Worm (Caenorhabditis elegans) whole organism, L1 larva: ENCODE data around the gene acl-5.
A peak's percentile ranks its signal among the peaks of the same experiment; 100 is the strongest.

Source experiments
- C16A3.4 ChIP-seq: fragments of 150-350 bp; optimal IDR thresholded peaks from 2 replicates; lab custom pipeline; 2014; ENCODE audit warnings: missing biosample characterization, missing genetic modification characterization
- C34B4.2 ChIP-seq: sonication (generic microtip); optimal IDR thresholded peaks from 2 replicates; lab custom pipeline; 2017; ENCODE audit warnings: mild to moderate bottlenecking, missing genetic modification characterization, missing compliant biosample characterization
- aha-1 ChIP-seq: fragments of 150-350 bp; optimal IDR thresholded peaks from 2 replicates; lab custom pipeline; 2014; ENCODE audit warnings: missing biosample characterization, missing genetic modification characterization
- alr-1 ChIP-seq: fragments of 200-800 bp; sonication (Bioruptor generic); optimal IDR thresholded peaks from 2 replicates; lab custom pipeline; 2018; ENCODE audit warnings: borderline replicate concordance, mild to moderate bottlenecking, missing genetic modification characterization, missing compliant biosample characterization
- blmp-1 ChIP-seq: fragments of 150-350 bp; optimal IDR thresholded peaks from 2 replicates; lab custom pipeline; 2014; ENCODE audit warnings: missing biosample characterization, missing genetic modification characterization
- ceh-63 ChIP-seq: fragments of 200-800 bp; sonication (Bioruptor generic); optimal IDR thresholded peaks from 2 replicates; lab custom pipeline; 2018; ENCODE audit warnings: mild to moderate bottlenecking, missing genetic modification characterization, missing compliant biosample characterization
- ceh-82 ChIP-seq, 3 experiments: fragments of 150-350 bp in 1 of 3; sonication (generic microtip) in 2 of 3; optimal IDR thresholded peaks; 2 replicates each; lab custom pipeline; 2014 to 2017; ENCODE audit warnings: missing biosample characterization in 3 of 3, missing genetic modification characterization in 3 of 3
- ceh-90 ChIP-seq: sonication (generic microtip); optimal IDR thresholded peaks from 2 replicates; lab custom pipeline; 2016; ENCODE audit warnings: missing genetic modification characterization, missing compliant biosample characterization
- efl-1 ChIP-seq, 4 experiments: fragments of 150-350 bp; optimal IDR thresholded peaks in 3 of 4; peaks in 1 of 4; 1 replicate in 1 of 4; 2 replicates in 3 of 4; lab custom pipeline; 2014; ENCODE audit warnings: missing biosample characterization in 2 of 4, missing genetic modification characterization in 2 of 4, missing genetic modification reagents in 2 of 4
- egl-27 ChIP-seq, 2 experiments: fragments of 150-350 bp in 1 of 2; sonication (generic microtip); optimal IDR thresholded peaks; 3 replicates each; lab custom pipeline; 2017 to 2018; ENCODE audit warnings: missing biosample characterization in 2 of 2, missing genetic modification characterization in 2 of 2, missing genetic modification reagents in 2 of 2
- elt-3 ChIP-seq, 6 experiments: fragments of 150-350 bp in 1 of 6; sonication (generic microtip); optimal IDR thresholded peaks; 2 replicates each; lab custom pipeline; 2017 to 2018; ENCODE audit warnings: missing biosample characterization in 6 of 6, missing genetic modification characterization in 6 of 6, inconsistent platforms in 1 of 6
- fkh-10 ChIP-seq: sonication (generic microtip); optimal IDR thresholded peaks from 2 replicates; lab custom pipeline; 2017; ENCODE audit warnings: missing biosample characterization, missing genetic modification reagents, missing genetic modification characterization
- fkh-8 ChIP-seq: sonication (generic microtip); optimal IDR thresholded peaks from 2 replicates; lab custom pipeline; 2016; ENCODE audit warnings: mild to moderate bottlenecking, missing genetic modification characterization, missing compliant biosample characterization
- hlh-17 ChIP-seq: fragments of 200-800 bp; sonication (Bioruptor generic); optimal IDR thresholded peaks from 2 replicates; lab custom pipeline; 2018; ENCODE audit warnings: missing genetic modification characterization, mild to moderate bottlenecking, missing compliant biosample characterization, moderate library complexity, borderline replicate concordance
- hlh-4 ChIP-seq: sonication (generic microtip); optimal IDR thresholded peaks from 2 replicates; lab custom pipeline; 2016; ENCODE audit warnings: mild to moderate bottlenecking, missing genetic modification characterization, missing compliant biosample characterization
- hpl-2 ChIP-seq: fragments of 150-350 bp; optimal IDR thresholded peaks from 2 replicates; lab custom pipeline; 2014; ENCODE audit warnings: missing biosample characterization, missing genetic modification reagents, missing genetic modification characterization
- isw-1 ChIP-seq: fragments of 200-800 bp; sonication (Bioruptor generic); IDR thresholded peaks from 2 replicates; pipeline ENCODE4 v1.3.6; 2022; ENCODE audit warnings: missing genetic modification characterization, missing compliant biosample characterization
- jun-1 ChIP-seq: fragments of 150-350 bp; optimal IDR thresholded peaks from 2 replicates; lab custom pipeline; 2014; ENCODE audit warnings: missing biosample characterization, missing genetic modification reagents, missing genetic modification characterization
- lin-14 ChIP-seq: fragments of 200-800 bp; sonication (Bioruptor generic); optimal IDR thresholded peaks from 2 replicates; lab custom pipeline; 2018; ENCODE audit warnings: mild to moderate bottlenecking, missing genetic modification characterization, moderate library complexity, missing compliant biosample characterization
- lin-39 ChIP-seq: fragments of 150-350 bp; optimal IDR thresholded peaks from 2 replicates; lab custom pipeline; 2014; ENCODE audit warnings: missing biosample characterization, missing genetic modification reagents, missing genetic modification characterization
- lsy-2 ChIP-seq, 2 experiments: fragments of 150-350 bp; optimal IDR thresholded peaks; 2 replicates each; lab custom pipeline; 2014; ENCODE audit warnings: missing biosample characterization in 2 of 2, missing genetic modification characterization in 2 of 2
- mab-9 ChIP-seq: fragments of 200-800 bp; sonication (Bioruptor generic); IDR thresholded peaks from 2 replicates; pipeline ENCODE4 v1.3.6; 2022; ENCODE audit warnings: missing genetic modification reagents, missing genetic modification characterization, missing compliant biosample characterization
- mef-2 ChIP-seq: fragments of 150-350 bp; optimal IDR thresholded peaks from 2 replicates; lab custom pipeline; 2014; ENCODE audit warnings: missing biosample characterization, missing genetic modification characterization
- nhr-19 ChIP-seq: fragments of 200-800 bp; sonication (Bioruptor generic); conservative IDR thresholded peaks from 2 replicates; pipeline ENCODE4 v1.3.6; 2022; ENCODE audit warnings: missing genetic modification characterization, missing compliant biosample characterization
- nhr-20 ChIP-seq: sonication (generic microtip); optimal IDR thresholded peaks from 2 replicates; lab custom pipeline; 2016; ENCODE audit warnings: mild to moderate bottlenecking, missing genetic modification characterization, missing compliant biosample characterization
- nhr-237 ChIP-seq: fragments of 150-350 bp; optimal IDR thresholded peaks from 2 replicates; lab custom pipeline; 2014; ENCODE audit warnings: missing biosample characterization, missing genetic modification characterization
- nhr-28 ChIP-seq: fragments of 150-350 bp; optimal IDR thresholded peaks from 2 replicates; lab custom pipeline; 2014; ENCODE audit warnings: missing biosample characterization, missing genetic modification characterization
- nhr-71 ChIP-seq: sonication (generic microtip); optimal IDR thresholded peaks from 2 replicates; lab custom pipeline; 2016; ENCODE audit warnings: mild to moderate bottlenecking, missing genetic modification characterization, moderate library complexity, missing compliant biosample characterization
- nhr-85 ChIP-seq: sonication (generic microtip); peaks from one replicate; lab custom pipeline; 2016; ENCODE audit warnings: missing genetic modification characterization, inconsistent platforms, missing compliant biosample characterization
- pag-3 ChIP-seq: sonication (generic microtip); optimal IDR thresholded peaks from 2 replicates; lab custom pipeline; 2017; ENCODE audit warnings: missing genetic modification characterization, mild to moderate bottlenecking, missing compliant biosample characterization, antibody characterized with exemption, borderline replicate concordance; ENCODE audit not compliant: insufficient read depth
- skn-1 ChIP-seq: fragments of 150-350 bp; optimal IDR thresholded peaks from 2 replicates; lab custom pipeline; 2014; ENCODE audit warnings: missing biosample characterization, missing genetic modification characterization
- snu-23 ChIP-seq: sonication (generic microtip); optimal IDR thresholded peaks from 2 replicates; lab custom pipeline; 2016; ENCODE audit warnings: missing genetic modification characterization, missing compliant biosample characterization
- sox-4 ChIP-seq: sonication (generic microtip); optimal IDR thresholded peaks from 2 replicates; lab custom pipeline; 2016; ENCODE audit warnings: missing genetic modification characterization, missing compliant biosample characterization
- sptf-1 ChIP-seq: fragments of 150-350 bp; optimal IDR thresholded peaks from 2 replicates; lab custom pipeline; 2014; ENCODE audit warnings: missing biosample characterization, missing genetic modification characterization
- tbx-2 ChIP-seq: sonication (generic microtip); optimal IDR thresholded peaks from 2 replicates; lab custom pipeline; 2016; ENCODE audit warnings: missing genetic modification characterization, missing compliant biosample characterization
- tlp-1 ChIP-seq: fragments of 150-350 bp; optimal IDR thresholded peaks from 2 replicates; lab custom pipeline; 2014; ENCODE audit warnings: missing biosample characterization, missing genetic modification characterization
- unc-30 ChIP-seq: sonication (generic microtip); optimal IDR thresholded peaks from 2 replicates; lab custom pipeline; 2017; ENCODE audit warnings: missing biosample characterization, missing genetic modification characterization
- unc-86 ChIP-seq: sonication (generic microtip); optimal IDR thresholded peaks from 2 replicates; lab custom pipeline; 2016; ENCODE audit warnings: missing genetic modification characterization, missing compliant biosample characterization
- xbp-1 ChIP-seq: sonication (generic microtip); optimal IDR thresholded peaks from 2 replicates; lab custom pipeline; 2016; ENCODE audit warnings: missing genetic modification characterization, missing compliant biosample characterization
- zag-1 ChIP-seq: fragments of 150-350 bp; optimal IDR thresholded peaks from 2 replicates; lab custom pipeline; 2014; ENCODE audit warnings: missing biosample characterization, missing genetic modification characterization
- zip-4 ChIP-seq: fragments of 200-800 bp; sonication (Bioruptor generic); optimal IDR thresholded peaks from 2 replicates; lab custom pipeline; 2018; ENCODE audit warnings: mild to moderate bottlenecking, missing genetic modification characterization, moderate library complexity, missing compliant biosample characterization
- ztf-11 ChIP-seq, 2 experiments: sonication (generic microtip); optimal IDR thresholded peaks; 2 replicates each; lab custom pipeline; 2016 to 2017; ENCODE audit warnings: missing genetic modification characterization in 2 of 2, missing biosample characterization in 1 of 2, missing compliant biosample characterization in 1 of 2
- ztf-4 ChIP-seq: fragments of 150-350 bp; optimal IDR thresholded peaks from 2 replicates; lab custom pipeline; 2014; ENCODE audit warnings: missing biosample characterization, missing genetic modification characterization

Gene acl-5

DNA sequence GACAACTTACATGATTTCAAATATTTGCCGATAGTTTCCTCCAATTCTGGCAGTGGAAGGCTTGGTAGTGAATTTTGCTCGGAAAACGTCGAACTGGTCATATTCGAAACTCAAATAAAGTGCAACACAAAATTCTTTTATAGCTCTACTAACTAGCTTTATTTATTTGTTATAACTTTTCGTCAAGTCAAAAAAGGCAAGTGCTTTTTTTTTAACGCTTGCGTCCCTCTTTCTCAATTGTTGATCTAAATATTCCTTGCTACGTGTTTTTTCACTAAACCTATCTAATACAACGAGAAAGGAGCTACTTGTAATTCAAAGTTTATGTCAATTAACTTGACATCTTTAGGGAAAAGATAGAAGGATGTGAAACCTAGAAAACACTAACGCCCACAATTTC is 16.9 kb downstream of the acl-5 start, which contains the start of gene F41E7.6:
F41E7.6 (minus strand) TSS at position 101 of the 400 bp plus-strand sequence.
- TF ChIP-seq C16A3.4 (tag; lab: Kevin White, UChicago) (no peak), fkh-8 (tag; lab: Kevin White, UChicago) (no peak), egl-27 (tag; optimal IDR thresholded peaks at IDR 0.05; lab: Kevin White, UChicago) (no peak), hlh-4 (tag; lab: Kevin White, UChicago) (no peak), isw-1 (GFP tag; lab: Robert Waterston, UW) (no peak), ztf-11 (tag; optimal IDR thresholded peaks at IDR 0.05; lab: Kevin White, UChicago) (no peak), fkh-10 (GFP tag; lab: Kevin White, UChicago) (no peak), alr-1 (tag; lab: Kevin White, UChicago) (no peak)

DNA sequence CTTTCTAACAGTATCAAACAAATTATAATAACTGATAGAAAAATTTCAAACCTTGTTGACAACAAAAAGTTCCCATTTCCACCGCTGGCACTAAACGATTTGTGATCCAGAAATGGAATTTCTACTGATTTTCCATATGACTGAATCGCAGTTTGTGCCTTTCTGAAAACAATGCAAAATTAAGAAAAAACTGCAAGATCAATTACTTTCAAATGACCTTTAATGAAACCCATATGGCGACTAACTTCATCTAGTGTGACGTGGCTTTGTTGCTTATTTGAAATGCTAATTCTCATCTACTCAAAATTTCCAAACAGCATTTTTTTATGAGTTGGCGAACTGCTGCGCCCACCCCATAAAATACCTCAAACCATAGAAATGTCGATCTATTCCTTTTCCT is 19.8 kb downstream of the acl-5 start, which contains the start of gene F41E7.7:
F41E7.7 (plus strand) TSS at position 301 of the 400 bp plus-strand sequence.
- TF ChIP-seq unc-30 (tag; lab: Kevin White, UChicago) (no peak), efl-1 (optimal IDR thresholded peaks at IDR 0.05; lab: Kevin White, UChicago) (no peak), efl-1 (GFP tag; optimal IDR thresholded peaks at IDR 0.05 in 1 of 2; lab: Kevin White, UChicago) (peak in 1 of 2 experiments; percentile 11)

DNA sequence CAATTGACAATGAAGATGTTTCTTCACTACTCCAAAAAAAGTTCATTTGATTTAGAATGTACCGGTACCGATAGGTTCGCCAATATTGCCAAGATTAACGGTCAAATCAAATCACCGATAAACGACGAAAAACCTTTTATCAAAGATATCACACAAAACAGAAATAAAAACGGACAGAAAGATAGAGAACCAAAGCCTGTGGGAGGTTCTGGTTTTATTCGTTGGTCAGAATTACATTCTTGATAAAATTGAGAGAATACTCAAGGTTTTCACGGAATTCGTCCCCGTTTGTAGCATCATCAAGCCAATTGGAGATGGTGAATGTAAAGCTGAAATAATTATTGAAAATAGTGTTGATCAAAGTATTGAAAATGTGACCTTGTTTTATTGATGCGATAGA is 20.3 kb downstream of the acl-5 start:
- TF ChIP-seq efl-1 (optimal IDR thresholded peaks at IDR 0.05; lab: Kevin White, UChicago): no peak
- peak in 1 of 2 experiments; percentile 27 for TF ChIP-seq efl-1 (GFP tag; optimal IDR thresholded peaks at IDR 0.05 in 1 of 2; lab: Kevin White, UChicago)
- TF ChIP-seq elt-3 (tag; optimal IDR thresholded peaks at IDR 0.05; lab: Kevin White, UChicago): peak in 2 of 6 experiments; percentile 12 to 27
- peak; percentile 18 for TF ChIP-seq nhr-71 (tag; lab: Kevin White, UChicago)
- peak; percentile 36 for TF ChIP-seq lin-14 (GFP tag; lab: Kevin White, UChicago)
- peak; percentile 68 for TF ChIP-seq nhr-85 (tag; lab: Kevin White, UChicago)
- no peak for TF ChIP-seq unc-86
- no peak for TF ChIP-seq ceh-82 (tag; optimal IDR thresholded peaks at IDR 0.05; lab: Kevin White, UChicago)
- peak; percentile 23 for TF ChIP-seq blmp-1
- TF ChIP-seq nhr-20 (tag; lab: Kevin White, UChicago): peak; percentile 17
- TF ChIP-seq mab-9 (GFP tag; lab: Robert Waterston, UW): no peak

DNA sequence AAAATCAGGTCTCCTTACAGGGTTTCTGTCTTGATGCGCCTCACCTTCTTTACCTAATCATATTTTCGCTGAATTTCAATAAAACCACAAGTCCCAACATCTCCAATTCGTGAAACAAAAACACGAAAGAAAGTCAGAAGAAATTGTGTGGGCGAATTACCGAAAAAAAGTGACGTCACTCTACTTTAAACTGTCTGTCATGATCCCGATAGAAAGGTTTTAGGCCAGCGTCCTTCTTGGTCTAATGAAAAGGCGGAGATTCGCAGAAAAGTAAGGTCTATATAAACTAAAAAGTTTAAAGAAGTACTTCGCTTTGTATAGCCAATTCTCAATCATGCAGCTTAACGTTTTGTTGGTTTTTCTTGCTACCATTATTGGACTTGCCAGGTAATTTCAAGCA is 21.0 kb downstream of the acl-5 start, which contains the start of gene cnc-8:
cnc-8 (plus strand) TSS at position 307 of the 400 bp plus-strand sequence.
- TF ChIP-seq tbx-2 (tag; lab: Kevin White, UChicago) (no peak), ceh-90 (tag; lab: Kevin White, UChicago) (no peak), fkh-8 (tag; lab: Kevin White, UChicago) (no peak), blmp-1 (peak; percentile 71), nhr-19 (GFP tag; lab: Robert Waterston, UW) (peak; percentile 32; the same call in 1 of the 2 replicates), ceh-63 (GFP tag; lab: Kevin White, UChicago) (no peak), alr-1 (tag; lab: Kevin White, UChicago) (no peak), mef-2 (tag; lab: Kevin White, UChicago) (no peak), sptf-1 (tag; lab: Kevin White, UChicago) (no peak), mab-9 (GFP tag; lab: Robert Waterston, UW) (no peak), hpl-2 (no peak), lin-39 (tag; lab: Kevin White, UChicago) (no peak), nhr-20 (tag; lab: Kevin White, UChicago) (peak; percentile 22), lsy-2 (tag; optimal IDR thresholded peaks at IDR 0.05; lab: Kevin White, UChicago) (no peak), aha-1 (tag; lab: Kevin White, UChicago) (no peak), zip-4 (GFP tag; lab: Kevin White, UChicago) (no peak), egl-27 (tag; optimal IDR thresholded peaks at IDR 0.05; lab: Kevin White, UChicago) (no peak), snu-23 (GFP tag; lab: Kevin White, UChicago) (peak; percentile 22), nhr-71 (tag; lab: Kevin White, UChicago) (peak; percentile 39), sox-4 (tag; lab: Kevin White, UChicago) (no peak), ceh-82 (tag; optimal IDR thresholded peaks at IDR 0.05; lab: Kevin White, UChicago) (no peak), tlp-1 (tag; lab: Kevin White, UChicago) (no peak), pag-3 (tag; lab: Kevin White, UChicago) (no peak), C16A3.4 (tag; lab: Kevin White, UChicago) (no peak), zag-1 (tag; lab: Kevin White, UChicago) (no peak), ztf-4 (tag; lab: Kevin White, UChicago) (no peak), elt-3 (tag; optimal IDR thresholded peaks at IDR 0.05; lab: Kevin White, UChicago) (peak in 2 of 6 experiments; percentile 43 to 49), nhr-85 (tag; lab: Kevin White, UChicago) (peak; percentile 82), skn-1 (no peak), hlh-4 (tag; lab: Kevin White, UChicago) (no peak), isw-1 (GFP tag; lab: Robert Waterston, UW) (no peak), hlh-17 (GFP tag; lab: Kevin White, UChicago) (no peak), xbp-1 (tag; lab: Kevin White, UChicago) (no peak), nhr-28 (tag; lab: Kevin White, UChicago) (no peak), nhr-237 (tag; lab: Kevin White, UChicago) (no peak), C34B4.2 (tag; lab: Kevin White, UChicago) (no peak), jun-1 (tag; lab: Kevin White, UChicago) (no peak)
